Fruit fly (Drosophila melanogaster) Kc167 (cell line): Measurements from ENCODE around the gene moi.

Experiments used
- Sin3A ChIP-seq: fragments of >200 bp; optimal IDR thresholded peaks from 2 replicates; lab custom pipeline; 2018; ENCODE audit warnings: missing external identifiers
- insv ChIP-seq: fragments of >200 bp; optimal IDR thresholded peaks from 3 replicates; lab custom pipeline; 2018; ENCODE audit warnings: missing external identifiers

dm6 chr3R:18261602-18262001 lies 6.3 kb downstream of the moi start:
- TF ChIP-seq insv, result no peak
- no peak for TF ChIP-seq Sin3A
